Fruit fly (Drosophila melanogaster) whole organism, wandering third instar larva: ENCODE data around the gene CG32260.

Experiments
- HLH106 ChIP-seq: fragments of 200-800 bp; optimal IDR thresholded peaks from 3 replicates; lab custom pipeline; 2019; ENCODE audit warnings: missing biosample characterization, mild to moderate bottlenecking, missing genetic modification characterization, moderate library complexity
- psq ChIP-seq: fragments of 200-800 bp; sonication (Bioruptor generic); optimal IDR thresholded peaks from 3 replicates; lab custom pipeline; 2017; ENCODE audit warnings: missing biosample characterization, mild to moderate bottlenecking, missing genetic modification characterization, moderate library complexity

dm6 chr3L:4142064-4142463 is at the start of gene CG32260:
- TF ChIP-seq psq (GFP tag; lab: Kevin White, UChicago): no peak
- no peak for TF ChIP-seq HLH106 (tag; lab: Kevin White, UChicago)
